Worm (Caenorhabditis elegans) whole organism, L3 larva: ENCODE data around the gene fbxa-172.
A peak's percentile ranks its signal among the peaks of the same experiment; 100 is the strongest.

Experiments
- R02D3.7 ChIP-seq: fragments of 150-350 bp; optimal IDR thresholded peaks from 2 replicates; lab custom pipeline; 2014; ENCODE audit warnings: missing biosample characterization, missing genetic modification characterization
- ZK546.5 ChIP-seq: sonication (generic microtip); optimal IDR thresholded peaks from 2 replicates; lab custom pipeline; 2017; ENCODE audit warnings: missing biosample characterization, missing genetic modification characterization
- aly-2 ChIP-seq: fragments of 150-350 bp; optimal IDR thresholded peaks from 2 replicates; lab custom pipeline; 2014; ENCODE audit warnings: missing biosample characterization, missing genetic modification characterization
- ama-1 ChIP-seq: fragments of 150-350 bp; optimal IDR thresholded peaks from 2 replicates; lab custom pipeline; 2018
- ceh-28 ChIP-seq: fragments of 150-350 bp; optimal IDR thresholded peaks from 2 replicates; lab custom pipeline; 2014; ENCODE audit warnings: missing biosample characterization, missing genetic modification reagents, missing genetic modification characterization
- ceh-82 ChIP-seq: fragments of 150-350 bp; optimal IDR thresholded peaks from 2 replicates; lab custom pipeline; 2014; ENCODE audit warnings: missing biosample characterization, missing genetic modification characterization
- ceh-9 ChIP-seq: sonication (generic microtip); optimal IDR thresholded peaks from 2 replicates; lab custom pipeline; 2018; ENCODE audit warnings: missing biosample characterization, missing genetic modification characterization
- daf-12 ChIP-seq: fragments of 150-350 bp; optimal IDR thresholded peaks from 2 replicates; lab custom pipeline; 2014; ENCODE audit warnings: missing biosample characterization, missing genetic modification reagents, missing genetic modification characterization
- egl-27 ChIP-seq: sonication (generic microtip); optimal IDR thresholded peaks from 4 replicates; lab custom pipeline; 2017; ENCODE audit warnings: missing biosample characterization, missing genetic modification reagents, missing genetic modification characterization
- egl-5 ChIP-seq: fragments of 150-350 bp; optimal IDR thresholded peaks from 2 replicates; lab custom pipeline; 2017; ENCODE audit warnings: missing biosample characterization, missing genetic modification reagents, missing genetic modification characterization, inconsistent platforms
- elt-1 ChIP-seq: fragments of 150-350 bp; optimal IDR thresholded peaks from 2 replicates; lab custom pipeline; 2014; ENCODE audit warnings: missing biosample characterization, missing genetic modification characterization
- elt-2 ChIP-seq: sonication (generic microtip); optimal IDR thresholded peaks from 2 replicates; lab custom pipeline; 2016; ENCODE audit warnings: missing genetic modification reagents, mild to moderate bottlenecking, missing genetic modification characterization, missing compliant biosample characterization
- elt-3 ChIP-seq, 3 experiments: fragments of 150-350 bp in 1 of 3; sonication (generic microtip) in 2 of 3; optimal IDR thresholded peaks; 2 replicates in 2 of 3; 4 replicates in 1 of 3; lab custom pipeline; 2014 to 2017; ENCODE audit warnings: missing biosample characterization in 3 of 3, missing genetic modification characterization in 3 of 3
- eor-1 ChIP-seq, 2 experiments: fragments of 150-350 bp; optimal IDR thresholded peaks; 2 replicates each; lab custom pipeline; 2014 to 2018; ENCODE audit warnings: missing biosample characterization in 2 of 2, missing genetic modification characterization in 2 of 2
- fkh-2 ChIP-seq: fragments of 150-350 bp; optimal IDR thresholded peaks from 2 replicates; lab custom pipeline; 2014; ENCODE audit warnings: missing biosample characterization, missing genetic modification reagents, missing genetic modification characterization
- fos-1 ChIP-seq: fragments of 150-350 bp; optimal IDR thresholded peaks from 2 replicates; lab custom pipeline; 2014; ENCODE audit warnings: missing biosample characterization, missing genetic modification characterization
- hmg-11 ChIP-seq: sonication (generic microtip); optimal IDR thresholded peaks from 2 replicates; lab custom pipeline; 2016; ENCODE audit warnings: missing genetic modification characterization, missing compliant biosample characterization
- lin-39 ChIP-seq: fragments of 150-350 bp; optimal IDR thresholded peaks from 2 replicates; lab custom pipeline; 2018; ENCODE audit warnings: missing biosample characterization, missing genetic modification reagents, missing genetic modification characterization
- lsy-12 ChIP-seq: sonication (generic microtip); optimal IDR thresholded peaks from 2 replicates; lab custom pipeline; 2016; ENCODE audit warnings: mild to moderate bottlenecking, missing genetic modification characterization, missing compliant biosample characterization
- mdl-1 ChIP-seq: fragments of 150-350 bp; optimal IDR thresholded peaks from 2 replicates; lab custom pipeline; 2014; ENCODE audit warnings: missing biosample characterization, missing genetic modification characterization
- nfya-1 ChIP-seq: sonication (generic microtip); optimal IDR thresholded peaks from 2 replicates; lab custom pipeline; 2017; ENCODE audit warnings: missing genetic modification characterization, mild to moderate bottlenecking, missing compliant biosample characterization, antibody characterized with exemption, moderate library complexity; ENCODE audit not compliant: insufficient read depth
- nhr-12 ChIP-seq: fragments of 150-350 bp; optimal IDR thresholded peaks from 2 replicates; lab custom pipeline; 2014; ENCODE audit warnings: missing biosample characterization, missing genetic modification characterization
- nhr-23 ChIP-seq: fragments of 150-350 bp; optimal IDR thresholded peaks from 2 replicates; lab custom pipeline; 2014; ENCODE audit warnings: missing biosample characterization, missing genetic modification reagents, missing genetic modification characterization
- nhr-25 ChIP-seq: sonication (generic microtip); optimal IDR thresholded peaks from 2 replicates; lab custom pipeline; 2017; ENCODE audit warnings: missing biosample characterization, missing genetic modification characterization
- nhr-28 ChIP-seq: fragments of 150-350 bp; optimal IDR thresholded peaks from 2 replicates; lab custom pipeline; 2014; ENCODE audit warnings: missing biosample characterization, missing genetic modification characterization
- pha-4 ChIP-seq: fragments of 150-350 bp; optimal IDR thresholded peaks from 2 replicates; lab custom pipeline; 2014; ENCODE audit warnings: missing biosample characterization, missing genetic modification reagents, missing genetic modification characterization
- pqm-1 ChIP-seq: fragments of 150-350 bp; optimal IDR thresholded peaks from 2 replicates; lab custom pipeline; 2017; ENCODE audit warnings: missing biosample characterization, missing genetic modification characterization, inconsistent platforms
- snpc-4 ChIP-seq: fragments of 150-350 bp; optimal IDR thresholded peaks from 2 replicates; lab custom pipeline; 2014; ENCODE audit warnings: missing biosample characterization, missing genetic modification characterization
- tbx-2 ChIP-seq: sonication (generic microtip); optimal IDR thresholded peaks from 2 replicates; lab custom pipeline; 2016; ENCODE audit warnings: mild to moderate bottlenecking, missing genetic modification characterization, missing compliant biosample characterization
- zag-1 ChIP-seq: fragments of 150-350 bp; optimal IDR thresholded peaks from 2 replicates; lab custom pipeline; 2014; ENCODE audit warnings: missing biosample characterization, missing genetic modification characterization
- ztf-4 ChIP-seq: fragments of 150-350 bp; optimal IDR thresholded peaks from 2 replicates; lab custom pipeline; 2014; ENCODE audit warnings: missing biosample characterization, missing genetic modification characterization

The fbxa-172 gene

ce11 chrV:17558946-17559345, at the start of gene fbxa-172:
Gene fbxa-172, plus strand, starts transcription at chrV:17559246.
- TF ChIP-seq nhr-28 (tag; lab: Kevin White, UChicago) = no peak

ce11 chrV:17512763-17513162, 46.3 kb upstream of the fbxa-172 start:
- no peak for TF ChIP-seq egl-27 (tag; lab: Kevin White, UChicago)
- no peak for TF ChIP-seq hmg-11 (tag; lab: Kevin White, UChicago)
- TF ChIP-seq tbx-2 (tag; lab: Kevin White, UChicago) = no peak

ce11 chrV:17513831-17514230, 45.2 kb upstream of the fbxa-172 start:
- TF ChIP-seq nfya-1 (tag; lab: Kevin White, UChicago) (no peak), elt-1 (tag; lab: Kevin White, UChicago) (no peak), hmg-11 (tag; lab: Kevin White, UChicago) (no peak), nhr-28 (tag; lab: Kevin White, UChicago) (no peak), ceh-28 (tag; lab: Kevin White, UChicago) (no peak), aly-2 (no peak), zag-1 (tag; lab: Kevin White, UChicago) (no peak), nhr-12 (tag; lab: Kevin White, UChicago) (no peak), R02D3.7 (tag; lab: Kevin White, UChicago) (no peak)

- TF ChIP-seq pqm-1 = peak; percentile 69
- TF ChIP-seq elt-2 (tag; lab: Kevin White, UChicago) = peak; percentile 29
- TF ChIP-seq egl-27 (tag; lab: Kevin White, UChicago) = no peak
These were observed 38.3 kb upstream of the fbxa-172 start, which contains the start of gene fbxa-136 for ce11 chrV:17520735-17521134. Gene fbxa-136, plus strand, starts transcription at chrV:17521035.

- no peak for TF ChIP-seq zag-1 (tag; lab: Kevin White, UChicago)
These were observed 31.3 kb upstream of the fbxa-172 start, which contains the start of gene srz-90 for ce11 chrV:17527729-17528128. Gene srz-90, plus strand, starts transcription at chrV:17528029.

ce11 chrV:17530486-17530885, 28.6 kb upstream of the fbxa-172 start, which contains the start of gene C18D4.12:
Gene C18D4.12, minus strand, starts transcription at chrV:17530586.
- no peak for TF ChIP-seq nfya-1 (tag; lab: Kevin White, UChicago)

ce11 chrV:17531410-17531809, 27.6 kb upstream of the fbxa-172 start, which contains the start of gene C18D4.4:
Gene C18D4.4, minus strand, starts transcription at chrV:17531510.
- TF ChIP-seq egl-5 (tag; lab: Kevin White, UChicago) (no peak), ceh-28 (tag; lab: Kevin White, UChicago) (no peak), lin-39 (tag; lab: Kevin White, UChicago) (no peak), ceh-9 (no peak), ZK546.5 (tag; lab: Kevin White, UChicago) (no peak), lsy-12 (tag; lab: Kevin White, UChicago) (no peak), egl-27 (tag; lab: Kevin White, UChicago) (no peak)
- TF ChIP-seq, all 47 proteins: peak for 0

- no peak for TF ChIP-seq fos-1 (tag; lab: Kevin White, UChicago)
- TF ChIP-seq elt-2 (tag; lab: Kevin White, UChicago) = no peak
- TF ChIP-seq egl-27 (tag; lab: Kevin White, UChicago) = no peak
- TF ChIP-seq tbx-2 (tag; lab: Kevin White, UChicago) = no peak
- TF ChIP-seq ztf-4 (tag; lab: Kevin White, UChicago) = no peak
- TF ChIP-seq pha-4 (tag; lab: Kevin White, UChicago) = no peak
- TF ChIP-seq eor-1 (tag; optimal IDR thresholded peaks at IDR 0.05; lab: Kevin White, UChicago) = no peak
- no peak for TF ChIP-seq aly-2
- TF ChIP-seq nhr-25 = no peak
- TF ChIP-seq mdl-1 (tag; lab: Kevin White, UChicago) = no peak
- no peak for TF ChIP-seq elt-3 (tag; optimal IDR thresholded peaks at IDR 0.05; lab: Kevin White, UChicago)
- TF ChIP-seq nhr-12 (tag; lab: Kevin White, UChicago) = no peak
- no peak for TF ChIP-seq fkh-2 (tag; lab: Kevin White, UChicago)
- TF ChIP-seq ceh-82 (tag; lab: Kevin White, UChicago) = no peak
- no peak for TF ChIP-seq hmg-11 (tag; lab: Kevin White, UChicago)
- TF ChIP-seq ama-1 (lab: Kevin White, UChicago) = no peak
- TF ChIP-seq elt-1 (tag; lab: Kevin White, UChicago) = no peak
- TF ChIP-seq snpc-4 = no peak
- TF ChIP-seq daf-12 (tag; lab: Kevin White, UChicago) = no peak
- no peak for TF ChIP-seq nhr-23 (tag; lab: Kevin White, UChicago)
These were observed 26.4 kb upstream of the fbxa-172 start, which contains the start of gene C18D4.3 for ce11 chrV:17532686-17533085. Gene C18D4.3, minus strand, starts transcription at chrV:17532786.
